Worm (Caenorhabditis elegans) whole organism, young adult: ENCODE results near the gene Y51B9A.5.

Experiments used
- B0035.1 ChIP-seq: sonication (generic microtip); optimal IDR thresholded peaks from 2 replicates; lab custom pipeline; 2016; ENCODE audit warnings: missing genetic modification characterization, mild to moderate bottlenecking, missing compliant biosample characterization, missing genotype, missing genetic modification reagents
- B0261.1 ChIP-seq: sonication (generic microtip); optimal IDR thresholded peaks from 2 replicates; lab custom pipeline; 2016; ENCODE audit warnings: mild to moderate bottlenecking, missing genetic modification characterization, moderate library complexity, missing compliant biosample characterization
- C06A6.2 ChIP-seq: fragments of 200-800 bp; sonication (Bioruptor generic); conservative IDR thresholded peaks from 2 replicates; pipeline ENCODE4 v1.3.6; 2022; ENCODE audit warnings: missing genetic modification characterization, missing compliant biosample characterization
- D2030.7 ChIP-seq: fragments of 200-800 bp; sonication (Bioruptor generic); IDR thresholded peaks from 2 replicates; pipeline ENCODE4 v1.3.6; 2022; ENCODE audit warnings: missing genetic modification reagents, missing genetic modification characterization, missing compliant biosample characterization
- F23B12.7 ChIP-seq: sonication (generic microtip); optimal IDR thresholded peaks from 2 replicates; lab custom pipeline; 2017; ENCODE audit warnings: missing genetic modification characterization, mild to moderate bottlenecking, missing compliant biosample characterization, antibody characterized with exemption, moderate library complexity; ENCODE audit not compliant: insufficient read depth
- F37B4.10 ChIP-seq: fragments of 200-800 bp; sonication (Bioruptor generic); IDR thresholded peaks from 2 replicates; pipeline ENCODE4 v1.3.6; 2022; ENCODE audit warnings: missing genetic modification characterization, missing compliant biosample characterization
- F39B2.1 ChIP-seq: fragments of 200-800 bp; sonication (Bioruptor generic); IDR thresholded peaks from 2 replicates; pipeline ENCODE4 v1.3.6; 2022; ENCODE audit warnings: missing genetic modification reagents, missing genetic modification characterization, missing compliant biosample characterization
- F49E8.2 ChIP-seq: sonication (generic microtip); optimal IDR thresholded peaks from 3 replicates; lab custom pipeline; 2017; ENCODE audit warnings: missing genetic modification characterization, mild to moderate bottlenecking, missing compliant biosample characterization, antibody characterized with exemption, moderate library complexity; ENCODE audit not compliant: insufficient read depth
- F52B5.7 ChIP-seq: sonication (generic microtip); optimal IDR thresholded peaks from 2 replicates; lab custom pipeline; 2016; ENCODE audit warnings: mild to moderate bottlenecking, missing genetic modification characterization, missing compliant biosample characterization
- F55B11.4 ChIP-seq: sonication (generic microtip); optimal IDR thresholded peaks from 2 replicates; lab custom pipeline; 2016; ENCODE audit warnings: missing compliant biosample characterization, missing genetic modification characterization, borderline replicate concordance; ENCODE audit not compliant: insufficient read depth
- ceh-58 ChIP-seq: fragments of 200-800 bp; sonication (Bioruptor generic); IDR thresholded peaks from 2 replicates; pipeline ENCODE4 v1.3.6; 2022; ENCODE audit warnings: missing genetic modification characterization, missing compliant biosample characterization
- ceh-79 ChIP-seq: sonication (generic microtip); optimal IDR thresholded peaks from 2 replicates; lab custom pipeline; 2017; ENCODE audit warnings: mild to moderate bottlenecking, missing genetic modification characterization, missing compliant biosample characterization
- dox-1 ChIP-seq: fragments of 200-800 bp; sonication (Bioruptor generic); IDR thresholded peaks from 2 replicates; pipeline ENCODE4 v1.3.6; 2022; ENCODE audit warnings: missing genetic modification reagents, missing genetic modification characterization, missing compliant biosample characterization
- dpff-1 ChIP-seq: sonication (generic microtip); optimal IDR thresholded peaks from 2 replicates; lab custom pipeline; 2017; ENCODE audit warnings: mild to moderate bottlenecking, missing genetic modification characterization, missing compliant biosample characterization
- egl-44 ChIP-seq: fragments of 200-800 bp; sonication (Bioruptor generic); IDR thresholded peaks from 2 replicates; pipeline ENCODE4 v1.3.6; 2022; ENCODE audit warnings: missing genetic modification reagents, missing genetic modification characterization, missing compliant biosample characterization
- gei-17 ChIP-seq: fragments of 200-800 bp; sonication (Bioruptor generic); optimal IDR thresholded peaks from 2 replicates; lab custom pipeline; 2018; ENCODE audit warnings: mild to moderate bottlenecking, missing genetic modification characterization, missing compliant biosample characterization
- hlh-12 ChIP-seq: sonication (generic microtip); optimal IDR thresholded peaks from 2 replicates; lab custom pipeline; 2016; ENCODE audit warnings: missing genetic modification characterization, missing compliant biosample characterization
- hmg-1.2 ChIP-seq: fragments of 200-800 bp; sonication (Bioruptor generic); IDR thresholded peaks from 2 replicates; pipeline ENCODE4 v1.3.6; 2022; ENCODE audit warnings: missing genetic modification reagents, missing genetic modification characterization, missing compliant biosample characterization
- hsf-1 ChIP-seq: fragments of 200-800 bp; sonication (Bioruptor generic); IDR thresholded peaks from 2 replicates; pipeline ENCODE4 v1.3.6; 2022; ENCODE audit warnings: missing genetic modification reagents, missing genetic modification characterization, missing compliant biosample characterization
- lag-1 ChIP-seq: fragments of 200-800 bp; sonication (Bioruptor generic); IDR thresholded peaks from 2 replicates; pipeline ENCODE4 v1.3.6; 2022; ENCODE audit warnings: missing genetic modification reagents, missing genetic modification characterization, missing compliant biosample characterization
- madf-3 ChIP-seq: fragments of 200-800 bp; sonication (Bioruptor generic); IDR thresholded peaks from 2 replicates; pipeline ENCODE4 v1.3.6; 2022; ENCODE audit warnings: missing genetic modification reagents, missing genetic modification characterization, missing compliant biosample characterization
- madf-8 ChIP-seq: fragments of 200-800 bp; sonication (Bioruptor generic); conservative IDR thresholded peaks from 2 replicates; pipeline ENCODE4 v1.3.6; 2022; ENCODE audit warnings: missing genetic modification reagents, missing genetic modification characterization, missing compliant biosample characterization
- mcd-1 ChIP-seq: fragments of 200-800 bp; sonication (Bioruptor generic); IDR thresholded peaks from 2 replicates; pipeline ENCODE4 v1.3.6; 2022; ENCODE audit warnings: missing genetic modification reagents, missing genetic modification characterization, missing compliant biosample characterization
- nfya-1 ChIP-seq: sonication (generic microtip); optimal IDR thresholded peaks from 2 replicates; lab custom pipeline; 2017; ENCODE audit warnings: antibody characterized with exemption, missing compliant biosample characterization, missing genetic modification characterization, borderline replicate concordance; ENCODE audit not compliant: insufficient read depth
- nfyb-1 ChIP-seq: fragments of 200-800 bp; sonication (Bioruptor generic); IDR thresholded peaks from 2 replicates; pipeline ENCODE4 v1.3.6; 2022; ENCODE audit warnings: missing genetic modification reagents, missing genetic modification characterization, missing compliant biosample characterization
- nhr-120 ChIP-seq: fragments of 200-800 bp; sonication (Bioruptor generic); IDR thresholded peaks from 2 replicates; pipeline ENCODE4 v1.3.6; 2022; ENCODE audit warnings: missing genetic modification characterization, missing compliant biosample characterization
- nhr-80 ChIP-seq: sonication (generic microtip); optimal IDR thresholded peaks from 2 replicates; lab custom pipeline; 2016; ENCODE audit warnings: missing genetic modification characterization, missing compliant biosample characterization
- pbrm-1 ChIP-seq: fragments of 200-800 bp; sonication (Bioruptor generic); IDR thresholded peaks from 2 replicates; pipeline ENCODE4 v1.3.6; 2022; ENCODE audit warnings: missing genetic modification reagents, missing genetic modification characterization, missing compliant biosample characterization
- rcor-1 ChIP-seq: fragments of 200-800 bp; sonication (Bioruptor generic); IDR thresholded peaks from 2 replicates; pipeline ENCODE4 v1.3.6; 2022; ENCODE audit warnings: missing genetic modification reagents, missing genetic modification characterization, missing compliant biosample characterization
- repo-1 ChIP-seq: sonication (generic microtip); optimal IDR thresholded peaks from 2 replicates; lab custom pipeline; 2017; ENCODE audit warnings: mild to moderate bottlenecking, missing genetic modification characterization, missing compliant biosample characterization
- rpc-1 ChIP-seq, 2 experiments: fragments of 150-350 bp in 1 of 2; sonication (generic microtip) in 1 of 2; optimal IDR thresholded peaks; 2 replicates each; lab custom pipeline; 2014 to 2018; ENCODE audit warnings: missing biosample characterization in 1 of 2, missing genetic modification characterization in 1 of 2, missing genetic modification reagents in 1 of 2, missing genotype in 1 of 2
- sdz-38 ChIP-seq: sonication (generic microtip); optimal IDR thresholded peaks from 2 replicates; lab custom pipeline; 2016; ENCODE audit warnings: missing genotype, missing genetic modification characterization, missing compliant biosample characterization
- sea-2 ChIP-seq: fragments of 200-800 bp; sonication (Bioruptor generic); IDR thresholded peaks from 2 replicates; pipeline ENCODE4 v1.3.6; 2022; ENCODE audit warnings: missing genetic modification characterization, missing compliant biosample characterization
- snpc-1.1 ChIP-seq: sonication (generic microtip); optimal IDR thresholded peaks from 2 replicates; lab custom pipeline; 2017; ENCODE audit warnings: missing genetic modification characterization, mild to moderate bottlenecking, missing compliant biosample characterization, antibody characterized with exemption, moderate library complexity, missing genotype, missing genetic modification reagents; ENCODE audit not compliant: insufficient read depth
- sptf-2 ChIP-seq: fragments of 200-800 bp; sonication (Bioruptor generic); optimal IDR thresholded peaks from 2 replicates; lab custom pipeline; 2018; ENCODE audit warnings: mild to moderate bottlenecking, missing genetic modification characterization, missing compliant biosample characterization
- xnd-1 ChIP-seq: sonication (generic microtip); optimal IDR thresholded peaks from 2 replicates; lab custom pipeline; 2016; ENCODE audit warnings: missing genotype, missing genetic modification reagents, missing genetic modification characterization, missing compliant biosample characterization
- zfh-2 ChIP-seq: fragments of 200-800 bp; sonication (Bioruptor generic); conservative IDR thresholded peaks from 2 replicates; pipeline ENCODE4 v1.3.6; 2022; ENCODE audit warnings: missing genetic modification reagents, missing genetic modification characterization, missing compliant biosample characterization
- ztf-18 ChIP-seq: sonication (generic microtip); optimal IDR thresholded peaks from 2 replicates; lab custom pipeline; 2016; ENCODE audit warnings: missing genotype, mild to moderate bottlenecking, missing genetic modification characterization, missing compliant biosample characterization
- ztf-22 ChIP-seq: fragments of 200-800 bp; sonication (Bioruptor generic); optimal IDR thresholded peaks from 2 replicates; lab custom pipeline; 2018; ENCODE audit warnings: mild to moderate bottlenecking, missing genetic modification characterization, moderate library complexity, missing compliant biosample characterization
- ztf-26 ChIP-seq: sonication (generic microtip); optimal IDR thresholded peaks from 2 replicates; lab custom pipeline; 2017; ENCODE audit warnings: missing genetic modification characterization, missing compliant biosample characterization
- ztf-28 ChIP-seq: fragments of 200-800 bp; sonication (Bioruptor generic); IDR thresholded peaks from 2 replicates; pipeline ENCODE4 v1.3.6; 2022; ENCODE audit warnings: missing genetic modification reagents, missing genetic modification characterization, missing compliant biosample characterization
- ztf-3 ChIP-seq: fragments of 200-800 bp; sonication (Bioruptor generic); optimal IDR thresholded peaks from 2 replicates; lab custom pipeline; 2018; ENCODE audit warnings: mild to moderate bottlenecking, missing genetic modification characterization, missing compliant biosample characterization

The Y51B9A.5 gene

DNA sequence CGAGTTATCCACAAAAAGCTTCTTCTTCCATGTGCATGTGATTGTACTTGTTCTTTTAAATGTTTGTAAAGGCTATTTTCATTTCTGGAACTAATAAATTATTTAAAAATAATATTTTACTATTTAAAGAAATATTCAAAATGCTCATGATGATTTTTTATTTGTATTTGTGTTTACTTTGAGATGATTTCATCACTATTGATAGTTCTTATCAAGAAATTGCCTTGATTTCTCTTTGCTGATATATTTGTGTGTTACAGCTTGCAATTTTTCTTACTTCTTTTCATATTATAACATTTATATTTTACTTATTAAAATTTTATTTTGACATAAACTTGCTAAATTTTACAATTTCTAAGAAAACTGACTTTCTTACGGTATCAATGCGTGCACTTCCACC is 25.8 kb upstream of the Y51B9A.5 start:
- TF ChIP-seq ztf-18 (tag; lab: Kevin White, UChicago) (no peak), ztf-22 (GFP tag; lab: Kevin White, UChicago) (no peak), rpc-1 (optimal IDR thresholded peaks at IDR 0.05; lab: Kevin White, UChicago) (no peak), rpc-1 (tag; optimal IDR thresholded peaks at IDR 0.05; lab: Kevin White, UChicago) (no peak), C06A6.2 (GFP tag; lab: Robert Waterston, UW) (no peak), ztf-26 (tag; lab: Kevin White, UChicago) (no peak), madf-3 (GFP tag; lab: Robert Waterston, UW) (no peak), mcd-1 (no peak), B0261.1 (tag; lab: Kevin White, UChicago) (no peak), sea-2 (GFP tag; lab: Robert Waterston, UW) (no peak), dox-1 (no peak), gei-17 (no peak), sdz-38 (no peak), madf-8 (GFP tag; lab: Robert Waterston, UW) (no peak), F55B11.4 (tag; lab: Kevin White, UChicago) (no peak)

DNA sequence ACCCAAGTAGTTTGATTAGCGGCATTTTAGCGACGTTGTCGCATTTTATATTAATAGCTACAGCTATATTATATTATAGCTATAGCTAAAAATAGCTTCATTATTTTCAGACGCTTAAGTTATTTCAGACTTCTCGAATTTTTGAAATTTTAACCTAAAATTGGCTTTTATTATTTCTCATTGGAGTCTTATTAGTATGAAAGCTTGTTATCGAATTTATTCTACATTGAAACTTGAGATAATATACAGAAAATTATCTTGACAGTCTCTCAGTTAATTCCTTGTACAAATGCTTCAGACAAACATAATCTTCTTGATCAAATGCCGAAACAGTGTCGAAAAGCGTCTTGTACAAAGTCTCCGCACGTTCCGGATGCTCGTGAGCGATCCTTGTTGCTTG is 24.1 kb upstream of the Y51B9A.5 start, which contains the start of gene srh-48:
TSS of gene srh-48 (plus strand) at position 301 of the 400 bp plus-strand sequence.
- TF ChIP-seq mcd-1: no peak

DNA sequence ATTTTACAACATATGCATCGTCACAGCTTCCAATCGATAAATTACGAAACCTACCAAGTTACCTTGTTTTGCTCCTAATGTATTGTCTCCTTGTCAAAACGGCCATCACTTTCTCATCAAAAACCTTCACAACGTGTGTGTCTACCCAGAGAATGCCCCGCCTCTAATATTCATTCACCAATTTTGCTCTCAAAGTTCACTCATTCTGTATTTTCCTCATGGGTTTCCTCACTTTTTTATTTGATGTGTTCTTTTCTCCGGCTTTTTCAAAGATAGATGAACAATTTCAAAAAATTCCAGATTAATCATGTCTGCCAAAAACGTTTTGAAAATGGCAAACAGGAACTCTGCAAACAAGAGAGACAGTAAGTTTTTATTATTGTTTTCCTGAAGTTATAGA is 18.7 kb upstream of the Y51B9A.5 start, which contains the start of gene C06C3.7:
TSS of gene C06C3.7 (plus strand) at position 301 of the 400 bp plus-strand sequence.
- TF ChIP-seq B0261.1 (tag; lab: Kevin White, UChicago) (no peak), nhr-80 (tag; lab: Kevin White, UChicago) (no peak), ceh-79 (tag; lab: Kevin White, UChicago) (no peak), rcor-1 (no peak), nhr-120 (GFP tag; lab: Robert Waterston, UW) (no peak), pbrm-1 (GFP tag; lab: Robert Waterston, UW) (no peak), xnd-1 (tag; lab: Kevin White, UChicago) (no peak)

DNA sequence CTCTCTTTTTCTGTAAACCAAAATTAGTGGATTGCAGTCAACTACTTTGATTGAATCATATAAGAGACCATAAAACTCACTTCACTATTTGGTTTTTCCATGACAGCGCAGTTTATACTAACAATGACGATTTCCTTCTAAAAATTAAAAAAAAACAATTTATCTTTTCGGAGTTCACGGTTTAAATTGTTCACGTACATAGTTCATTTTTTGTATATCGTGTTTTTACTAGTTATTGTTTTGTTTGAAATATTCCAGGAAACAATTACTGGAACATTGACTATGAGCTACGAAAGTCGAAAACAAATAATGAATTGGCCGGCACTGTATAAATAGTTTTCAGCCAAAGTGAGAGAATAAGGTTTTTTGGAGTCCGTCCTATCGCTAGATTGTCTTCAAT is 11.2 kb upstream of the Y51B9A.5 start, which contains the start of gene lido-17:
TSS of gene lido-17 (minus strand) at position 101 of the 400 bp plus-strand sequence.
- TF ChIP-seq mcd-1 (no peak), hmg-1.2 (no peak), F49E8.2 (tag; lab: Kevin White, UChicago) (no peak), D2030.7 (GFP tag; lab: Robert Waterston, UW) (no peak), sptf-2 (GFP tag; lab: Kevin White, UChicago) (no peak), F23B12.7 (tag; lab: Kevin White, UChicago) (no peak), ztf-28 (GFP tag; lab: Robert Waterston, UW) (no peak), nfyb-1 (GFP tag; lab: Robert Waterston, UW) (no peak), ceh-58 (GFP tag; lab: Robert Waterston, UW) (no peak)

DNA sequence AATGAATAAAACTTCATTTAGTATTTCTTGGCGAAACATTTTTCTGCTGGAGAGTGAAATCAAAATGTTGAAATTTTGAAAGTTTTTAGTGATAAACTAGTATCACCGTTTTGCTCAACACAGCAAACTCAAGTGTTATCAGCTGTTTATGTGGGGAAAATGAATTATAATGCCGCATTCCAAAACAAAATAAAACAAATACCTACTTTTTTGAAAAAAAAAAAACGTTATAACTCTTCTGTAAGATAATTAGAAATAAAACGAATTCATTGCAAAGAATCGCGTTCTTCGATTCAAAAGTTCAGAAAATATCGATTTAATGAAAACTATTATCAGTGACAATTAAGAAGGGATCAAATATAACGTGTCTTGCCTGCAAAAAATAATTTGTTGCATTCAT is 6.5 kb upstream of the Y51B9A.5 start, which contains the start of gene Y51B9A.9:
TSS of gene Y51B9A.9 (minus strand) at position 101 of the 400 bp plus-strand sequence.
- TF ChIP-seq zfh-2 (GFP tag; lab: Robert Waterston, UW): no peak
- no peak for TF ChIP-seq lag-1
- no peak for TF ChIP-seq dpff-1
- no peak for TF ChIP-seq nhr-80 (tag; lab: Kevin White, UChicago)
- TF ChIP-seq nfya-1 (tag; lab: Kevin White, UChicago): no peak
- no peak for TF ChIP-seq snpc-1.1
- no peak for TF ChIP-seq F52B5.7 (tag; lab: Kevin White, UChicago)
- TF ChIP-seq hlh-12: no peak
- TF ChIP-seq F49E8.2 (tag; lab: Kevin White, UChicago): no peak
- no peak for TF ChIP-seq F39B2.1 (GFP tag; lab: Robert Waterston, UW)
- TF ChIP-seq repo-1 (tag; lab: Kevin White, UChicago): no peak
- no peak for TF ChIP-seq ztf-3
- no peak for TF ChIP-seq C06A6.2 (GFP tag; lab: Robert Waterston, UW)
- no peak for TF ChIP-seq F37B4.10 (GFP tag; lab: Robert Waterston, UW)
- no peak for TF ChIP-seq hsf-1 (GFP tag; lab: Robert Waterston, UW)
- no peak for TF ChIP-seq egl-44 (GFP tag; lab: Robert Waterston, UW)
- no peak for TF ChIP-seq B0035.1 (tag; lab: Kevin White, UChicago)
